Fruit fly (Drosophila melanogaster) whole organism, embryonic: ENCODE results near the gene CG14431.

Experiments used
- Atf-2 ChIP-seq: fragments of 200-800 bp; sonication (Bioruptor generic); optimal IDR thresholded peaks from 2 replicates; lab custom pipeline; 2016; ENCODE audit warnings: missing biosample characterization, missing genetic modification characterization
- Awh ChIP-seq: fragments of 200-800 bp; sonication (Bioruptor generic); IDR thresholded peaks from 2 replicates; pipeline ENCODE4, ENCODE4 v1.3.6; 2022; ENCODE audit warnings: missing biosample characterization, missing genetic modification characterization
- CG15073 ChIP-seq: fragments of 200-800 bp; sonication (Bioruptor generic); optimal IDR thresholded peaks from 2 replicates; lab custom pipeline; 2016; ENCODE audit warnings: missing biosample characterization, missing genetic modification characterization
- CG17359 ChIP-seq: fragments of 200-800 bp; sonication (Bioruptor generic); optimal IDR thresholded peaks from 3 replicates; lab custom pipeline; 2018; ENCODE audit warnings: missing biosample characterization, mild to moderate bottlenecking, missing genetic modification characterization, moderate library complexity
- CG2712 ChIP-seq: fragments of 200-800 bp; optimal IDR thresholded peaks from 3 replicates; lab custom pipeline; 2019; ENCODE audit warnings: missing biosample characterization, mild to moderate bottlenecking, missing genetic modification characterization, moderate library complexity
- CG3163 ChIP-seq: fragments of 200-800 bp; sonication (Bioruptor generic); optimal IDR thresholded peaks from 3 replicates; lab custom pipeline; 2016; ENCODE audit warnings: missing biosample characterization, missing genetic modification characterization
- CG34376 ChIP-seq: fragments of 200-800 bp; sonication (Bioruptor generic); optimal IDR thresholded peaks from 2 replicates; lab custom pipeline; 2018; ENCODE audit warnings: missing biosample characterization, mild to moderate bottlenecking, missing genetic modification characterization
- CG43689 ChIP-seq: fragments of 200-800 bp; sonication (Bioruptor generic); IDR thresholded peaks from 2 replicates; pipeline ENCODE4 v1.3.6; 2022; ENCODE audit warnings: missing biosample characterization, missing genetic modification characterization
- CG6813 ChIP-seq: fragments of 200-800 bp; sonication (Bioruptor generic); optimal IDR thresholded peaks from 2 replicates; lab custom pipeline; 2017; ENCODE audit warnings: missing biosample characterization, missing genetic modification characterization, mild to moderate bottlenecking, moderate library complexity, missing genetic modification reagents
- CG7556 ChIP-seq: fragments of 200-800 bp; sonication (Bioruptor generic); optimal IDR thresholded peaks from 2 replicates; lab custom pipeline; 2017; ENCODE audit warnings: missing biosample characterization, mild to moderate bottlenecking, missing genetic modification characterization
- Dad ChIP-seq: fragments of 200-800 bp; sonication (Bioruptor generic); optimal IDR thresholded peaks from 3 replicates; lab custom pipeline; 2016; ENCODE audit warnings: missing biosample characterization, missing genetic modification characterization
- Dp ChIP-seq: fragments of 200-800 bp; sonication (Bioruptor generic); optimal IDR thresholded peaks from 2 replicates; lab custom pipeline; 2018; ENCODE audit warnings: missing biosample characterization, mild to moderate bottlenecking, missing genetic modification characterization, moderate library complexity
- ERR ChIP-seq: fragments of 200-800 bp; sonication (Bioruptor generic); optimal IDR thresholded peaks from 2 replicates; lab custom pipeline; 2016; ENCODE audit warnings: missing biosample characterization, missing genetic modification characterization
- Fer2 ChIP-seq: fragments of 200-800 bp; sonication (Bioruptor generic); optimal IDR thresholded peaks from 2 replicates; lab custom pipeline; 2018; ENCODE audit warnings: missing biosample characterization, mild to moderate bottlenecking, missing genetic modification characterization, moderate library complexity
- Fer3 ChIP-seq: fragments of 200-800 bp; sonication (Bioruptor generic); optimal IDR thresholded peaks from 2 replicates; lab custom pipeline; 2018; ENCODE audit warnings: missing biosample characterization, mild to moderate bottlenecking, missing genetic modification characterization, moderate library complexity
- GATAe ChIP-seq: fragments of 200-800 bp; sonication (Bioruptor generic); conservative IDR thresholded peaks from 2 replicates; pipeline ENCODE4 v1.3.6; 2022; ENCODE audit warnings: missing biosample characterization, missing genetic modification characterization
- HLH3B ChIP-seq: fragments of 200-800 bp; sonication (Bioruptor generic); IDR thresholded peaks from 2 replicates; pipeline ENCODE4 v1.3.6; 2022; ENCODE audit warnings: missing biosample characterization, missing genetic modification characterization
- HLH54F ChIP-seq: fragments of 200-800 bp; sonication (Bioruptor generic); optimal IDR thresholded peaks from 3 replicates; lab custom pipeline; 2016; ENCODE audit warnings: missing biosample characterization, missing genetic modification characterization
- Hr39 ChIP-seq: fragments of >200 bp; optimal IDR thresholded peaks from 2 replicates; lab custom pipeline; 2017
- Kr ChIP-seq: fragments of 200-800 bp; sonication (Bioruptor generic); optimal IDR thresholded peaks from 2 replicates; lab custom pipeline; 2017; ENCODE audit warnings: missing biosample characterization, mild to moderate bottlenecking, missing genetic modification characterization
- Lpt ChIP-seq: fragments of >200 bp; optimal IDR thresholded peaks from 2 replicates; lab custom pipeline; 2018; ENCODE audit warnings: missing biosample characterization, missing genetic modification characterization
- Oli ChIP-seq: fragments of 200-800 bp; sonication (Bioruptor generic); optimal IDR thresholded peaks from 2 replicates; lab custom pipeline; 2018; ENCODE audit warnings: missing biosample characterization, mild to moderate bottlenecking, missing genetic modification characterization, moderate library complexity
- Pdp1 ChIP-seq, 2 experiments: fragments of 200-800 bp; sonication (Bioruptor generic); optimal IDR thresholded peaks; 3 replicates each; lab custom pipeline; 2016; ENCODE audit warnings: missing biosample characterization in 2 of 2, missing genetic modification characterization in 2 of 2, mild to moderate bottlenecking in 1 of 2, moderate library complexity in 1 of 2
- TFAM ChIP-seq: fragments of 200-800 bp; sonication (Bioruptor generic); optimal IDR thresholded peaks from 2 replicates; lab custom pipeline; 2017; ENCODE audit warnings: missing biosample characterization, missing genetic modification characterization, inconsistent platforms
- al ChIP-seq: fragments of 200-800 bp; sonication (Bioruptor generic); IDR thresholded peaks from 2 replicates; pipeline ENCODE4 v1.3.6; 2022; ENCODE audit warnings: missing biosample characterization, missing genetic modification characterization
- cato ChIP-seq: fragments of 200-800 bp; sonication (Bioruptor generic); optimal IDR thresholded peaks from 2 replicates; lab custom pipeline; 2016; ENCODE audit warnings: missing biosample characterization, missing genetic modification characterization, borderline replicate concordance
- danr ChIP-seq: fragments of 200-800 bp; sonication (Bioruptor generic); IDR thresholded peaks from 2 replicates; pipeline ENCODE4 v1.3.6; 2022; ENCODE audit warnings: missing biosample characterization, missing genetic modification characterization
- dati ChIP-seq: fragments of 200-800 bp; sonication (Bioruptor generic); IDR thresholded peaks from 2 replicates; pipeline ENCODE4 v1.3.6; 2022; ENCODE audit warnings: missing biosample characterization, missing genetic modification characterization
- gem ChIP-seq: fragments of 200-800 bp; sonication (Bioruptor generic); optimal IDR thresholded peaks from 2 replicates; lab custom pipeline; 2019; ENCODE audit warnings: missing biosample characterization, mild to moderate bottlenecking, missing genetic modification characterization, moderate library complexity
- gt ChIP-seq: fragments of 200-800 bp; sonication (Bioruptor generic); IDR thresholded peaks from 2 replicates; pipeline ENCODE4 v1.3.6; 2022; ENCODE audit warnings: missing biosample characterization, missing genetic modification characterization
- hkb ChIP-seq, 2 experiments: fragments of 200-800 bp in 1 of 2; fragments of >200 bp in 1 of 2; sonication (Bioruptor generic) in 1 of 2; IDR thresholded peaks in 1 of 2; optimal IDR thresholded peaks in 1 of 2; 2 replicates each; pipeline versions ENCODE4 v1.3.6 to Lab custom; 2017 to 2022; ENCODE audit warnings: missing biosample characterization in 1 of 2, missing genetic modification characterization in 1 of 2
- lab ChIP-seq: fragments of 200-800 bp; sonication (Bioruptor generic); optimal IDR thresholded peaks from 3 replicates; lab custom pipeline; 2017; ENCODE audit warnings: missing biosample characterization, missing genetic modification characterization, mild to moderate bottlenecking, moderate library complexity, missing genetic modification reagents
- lilli ChIP-seq: fragments of 200-800 bp; sonication (Bioruptor generic); optimal IDR thresholded peaks from 3 replicates; lab custom pipeline; 2016; ENCODE audit warnings: missing biosample characterization, missing genetic modification characterization
- lov ChIP-seq, 2 experiments: fragments of 200-800 bp in 1 of 2; fragments of >200 bp in 1 of 2; sonication (Bioruptor generic) in 1 of 2; IDR thresholded peaks in 1 of 2; optimal IDR thresholded peaks in 1 of 2; 2 replicates in 1 of 2; 3 replicates in 1 of 2; pipeline versions ENCODE4 v1.3.6 to Lab custom; 2017 to 2022; ENCODE audit warnings: missing biosample characterization in 1 of 2, missing genetic modification characterization in 1 of 2
- luna ChIP-seq: fragments of 200-800 bp; sonication (Bioruptor generic); optimal IDR thresholded peaks from 2 replicates; lab custom pipeline; 2016; ENCODE audit warnings: missing biosample characterization, missing genetic modification characterization
- nerfin-1 ChIP-seq: fragments of 200-800 bp; sonication (Bioruptor generic); optimal IDR thresholded peaks from 3 replicates; lab custom pipeline; 2019; ENCODE audit warnings: missing biosample characterization, mild to moderate bottlenecking, missing genetic modification characterization, moderate library complexity
- nmo ChIP-seq: fragments of 200-800 bp; sonication (Bioruptor generic); optimal IDR thresholded peaks from 2 replicates; lab custom pipeline; 2018; ENCODE audit warnings: missing biosample characterization, mild to moderate bottlenecking, missing genetic modification characterization, moderate library complexity
- oc ChIP-seq: fragments of 200-800 bp; sonication (Bioruptor generic); optimal IDR thresholded peaks from 2 replicates; lab custom pipeline; 2018; ENCODE audit warnings: missing biosample characterization, mild to moderate bottlenecking, missing genetic modification characterization, moderate library complexity
- p53 ChIP-seq: fragments of 200-800 bp; sonication (Bioruptor generic); optimal IDR thresholded peaks from 2 replicates; lab custom pipeline; 2016; ENCODE audit warnings: missing biosample characterization, missing genetic modification characterization
- pfk ChIP-seq: fragments of 200-800 bp; sonication (Bioruptor generic); optimal IDR thresholded peaks from 2 replicates; lab custom pipeline; 2018; ENCODE audit warnings: missing biosample characterization, mild to moderate bottlenecking, missing genetic modification characterization, moderate library complexity
- pros ChIP-seq: fragments of 200-800 bp; sonication (Bioruptor generic); optimal IDR thresholded peaks from 3 replicates; lab custom pipeline; 2019; ENCODE audit warnings: missing biosample characterization, mild to moderate bottlenecking, missing genetic modification characterization, moderate library complexity
- sens ChIP-seq: fragments of 200-800 bp; sonication (Bioruptor generic); peaks from one replicate; lab custom pipeline; 2016; ENCODE audit warnings: missing biosample characterization, missing genetic modification characterization
- sima ChIP-seq: fragments of 200-800 bp; sonication (Bioruptor generic); optimal IDR thresholded peaks from 2 replicates; lab custom pipeline; 2016; ENCODE audit warnings: missing biosample characterization, missing genetic modification characterization
- slp2 ChIP-seq: fragments of 200-800 bp; sonication (Bioruptor generic); optimal IDR thresholded peaks from 2 replicates; lab custom pipeline; 2016; ENCODE audit warnings: missing biosample characterization, missing genetic modification characterization
- stwl ChIP-seq: fragments of 200-800 bp; sonication (Bioruptor generic); optimal IDR thresholded peaks from 3 replicates; lab custom pipeline; 2018; ENCODE audit warnings: missing biosample characterization, mild to moderate bottlenecking, missing genetic modification characterization, moderate library complexity
- tup ChIP-seq: fragments of 200-800 bp; sonication (Bioruptor generic); optimal IDR thresholded peaks from 2 replicates; lab custom pipeline; 2016; ENCODE audit warnings: missing biosample characterization, mild to moderate bottlenecking, missing genetic modification characterization, moderate library complexity
- zen2 ChIP-seq: fragments of 200-800 bp; sonication (Bioruptor generic); IDR thresholded peaks from 3 replicates; pipeline ENCODE4 v1.3.6; 2022; ENCODE audit warnings: missing biosample characterization, missing genetic modification characterization; ENCODE audit not compliant: partially characterized antibody
- zfh1 ChIP-seq: fragments of 200-800 bp; sonication (Bioruptor generic); IDR thresholded peaks from 3 replicates; pipeline ENCODE4 v1.3.6; 2022; ENCODE audit warnings: missing biosample characterization, missing genetic modification characterization

The CG14431 gene

dm6 chrX:7008102-7009087, 100.3 kb downstream of the CG14431 start (continued):
- TF ChIP-seq tup (GFP tag; lab: Kevin White, UChicago) = no peak
- TF ChIP-seq lilli (GFP tag; lab: Kevin White, UChicago) = no peak
- no peak for TF ChIP-seq p53 (GFP tag; lab: Kevin White, UChicago)
- TF ChIP-seq ERR (GFP tag; lab: Kevin White, UChicago) = no peak
- no peak for TF ChIP-seq danr
- TF ChIP-seq sens (GFP tag; lab: Kevin White, UChicago) = peak; percentile 84
- TF ChIP-seq HLH54F (GFP tag; lab: Kevin White, UChicago) = no peak
- no peak for TF ChIP-seq GATAe
- no peak for TF ChIP-seq Fer2 (tag; lab: Kevin White, UChicago)
- TF ChIP-seq cato (GFP tag; lab: Kevin White, UChicago) = no peak
- no peak for TF ChIP-seq lab (GFP tag; lab: Kevin White, UChicago)
- peak; percentile 27 for TF ChIP-seq gem (tag; lab: Kevin White, UChicago)
- no peak for TF ChIP-seq CG15073 (GFP tag; lab: Kevin White, UChicago)
- no peak for TF ChIP-seq CG6813 (GFP tag; lab: Kevin White, UChicago)
- no peak for TF ChIP-seq Fer3 (tag; lab: Kevin White, UChicago)
- TF ChIP-seq CG17359 (tag; lab: Kevin White, UChicago) = peak; percentile 3
- TF ChIP-seq Lpt (GFP tag; lab: Kevin White, UChicago) = no peak
- TF ChIP-seq pros = no peak
- TF ChIP-seq slp2 (GFP tag; lab: Kevin White, UChicago) = no peak
- no peak for TF ChIP-seq luna
- no peak for TF ChIP-seq al (GFP tag; lab: Robert Waterston, UW)
- no peak for TF ChIP-seq pfk (GFP tag; lab: Kevin White, UChicago)
- peak; percentile 10 for TF ChIP-seq Oli (tag; lab: Kevin White, UChicago)
- TF ChIP-seq sima (GFP tag; lab: Kevin White, UChicago) = no peak
- TF ChIP-seq Dp = no peak
- 0 out of 2 replicates have a peak, but pooled peaks have one; percentile 28 for TF ChIP-seq Awh (GFP tag; lab: Robert Waterston, UW)
- no peak for TF ChIP-seq TFAM (GFP tag; lab: Kevin White, UChicago)
- no peak for TF ChIP-seq hkb (optimal IDR thresholded peaks at IDR 0.05; lab: Kevin White, UChicago)
- peak; percentile 40; the same call in 1 of the 2 replicates for TF ChIP-seq hkb (GFP tag; IDR thresholded peaks at IDR 0.05; lab: Robert Waterston, UW)
- TF ChIP-seq zen2 = no peak
- no peak for TF ChIP-seq lov (optimal IDR thresholded peaks at IDR 0.05; lab: Kevin White, UChicago)
- no peak for TF ChIP-seq lov (GFP tag; IDR thresholded peaks at IDR 0.05; lab: Robert Waterston, UW)
- TF ChIP-seq gt (GFP tag; lab: Robert Waterston, UW) = no peak
- no peak for TF ChIP-seq CG34376 (GFP tag; lab: Kevin White, UChicago)
- no peak for TF ChIP-seq Kr (GFP tag; lab: Kevin White, UChicago)
- TF ChIP-seq nmo = peak; percentile 1
- TF ChIP-seq Pdp1 (GFP tag; optimal IDR thresholded peaks at IDR 0.05; lab: Kevin White, UChicago) = peak in 1 of 2 experiments; percentile 32
- peak; percentile 42 for TF ChIP-seq oc
- TF ChIP-seq nerfin-1 (tag; lab: Kevin White, UChicago) = no peak
- no peak for TF ChIP-seq stwl
- TF ChIP-seq CG2712 (tag; lab: Kevin White, UChicago) = no peak
- TF ChIP-seq dati = no peak
- no peak for TF ChIP-seq CG3163
- TF ChIP-seq Atf-2 = no peak
- no peak for TF ChIP-seq Hr39
- no peak for TF ChIP-seq zfh1
- no peak for TF ChIP-seq CG7556
- 0 out of 2 replicates have a peak, but pooled peaks have one; percentile 28 for TF ChIP-seq HLH3B (GFP tag; lab: Robert Waterston, UW)
- no peak for TF ChIP-seq CG43689 (GFP tag; lab: Robert Waterston, UW)
- no peak for TF ChIP-seq Dad
